Worm (Caenorhabditis elegans) whole organism, midembryonic: ENCODE measurements around the gene srh-104.

Experiments used
- T22C8.4 ChIP-seq: fragments of 200-800 bp; sonication (Bioruptor generic); IDR thresholded peaks from 2 replicates; pipeline ENCODE4 v1.3.6; 2022; ENCODE audit warnings: missing genetic modification characterization, missing compliant biosample characterization
- cog-1 ChIP-seq: sonication (generic microtip); optimal IDR thresholded peaks from 2 replicates; lab custom pipeline; 2016; ENCODE audit warnings: missing genetic modification characterization, missing compliant biosample characterization
- flt-1 ChIP-seq: fragments of 200-800 bp; sonication (Bioruptor generic); IDR thresholded peaks from 2 replicates; pipeline ENCODE4 v1.3.6; 2022; ENCODE audit warnings: missing genetic modification characterization, missing compliant biosample characterization
- klf-2 ChIP-seq: fragments of 200-800 bp; sonication (Bioruptor generic); conservative IDR thresholded peaks from 2 replicates; pipeline ENCODE4 v1.3.6; 2022; ENCODE audit warnings: missing genetic modification reagents, missing genetic modification characterization, missing compliant biosample characterization
- med-1 ChIP-seq: sonication (generic microtip); optimal IDR thresholded peaks from 2 replicates; lab custom pipeline; 2017; ENCODE audit warnings: missing genetic modification characterization, mild to moderate bottlenecking, missing compliant biosample characterization, antibody characterized with exemption, missing genetic modification reagents; ENCODE audit not compliant: insufficient read depth
- ref-1 ChIP-seq: fragments of 200-800 bp; sonication (Bioruptor generic); conservative IDR thresholded peaks from 2 replicates; pipeline ENCODE4 v1.3.6; 2022; ENCODE audit warnings: missing genetic modification reagents, missing genetic modification characterization, missing compliant biosample characterization
- tab-1 ChIP-seq: fragments of 200-800 bp; sonication (Bioruptor generic); IDR thresholded peaks from 2 replicates; pipeline ENCODE4 v1.3.6; 2022; ENCODE audit warnings: missing genetic modification characterization, missing compliant biosample characterization
- ztf-23 ChIP-seq: fragments of 200-800 bp; sonication (Bioruptor generic); IDR thresholded peaks from 2 replicates; pipeline ENCODE4 v1.3.6; 2022; ENCODE audit warnings: missing genetic modification reagents, missing genetic modification characterization, missing compliant biosample characterization
- ztf-29 ChIP-seq: fragments of 200-800 bp; sonication (Bioruptor generic); IDR thresholded peaks from 2 replicates; pipeline ENCODE4 v1.3.6; 2022; ENCODE audit warnings: missing genetic modification reagents, missing genetic modification characterization, missing compliant biosample characterization

srh-104 gene

DNA sequence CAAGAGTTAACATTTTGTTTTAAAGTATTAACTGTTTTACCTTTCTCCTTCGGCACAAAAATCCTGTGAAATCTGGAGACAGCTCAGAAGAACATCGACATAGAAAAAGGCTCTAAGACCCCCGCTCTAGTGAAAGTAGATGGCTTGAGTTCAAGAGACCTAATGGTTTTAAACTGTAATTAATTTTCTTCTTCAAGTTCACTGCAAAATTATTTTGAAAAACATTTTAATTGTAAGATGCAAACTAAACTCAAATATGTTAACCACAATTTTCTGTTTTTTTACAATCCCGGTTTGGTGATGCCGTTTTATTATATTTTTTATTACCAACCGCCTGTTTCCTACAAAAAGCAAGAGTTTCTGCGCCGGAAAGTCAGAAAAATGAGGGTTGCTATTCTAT is 10.4 kb downstream of the srh-104 start, which contains the start of gene clec-233:
Gene clec-233 (plus strand): TSS at position 301 of the 400 bp plus-strand sequence.
- no peak for TF ChIP-seq flt-1 (GFP tag; lab: Robert Waterston, UW)
- no peak for TF ChIP-seq cog-1 (tag; lab: Kevin White, UChicago)
- no peak for TF ChIP-seq tab-1 (GFP tag; lab: Robert Waterston, UW)
- TF ChIP-seq ztf-29 (GFP tag; lab: Robert Waterston, UW), result no peak
- no peak for TF ChIP-seq klf-2
- no peak for TF ChIP-seq ztf-23 (GFP tag; lab: Robert Waterston, UW)
- TF ChIP-seq T22C8.4 (GFP tag; lab: Robert Waterston, UW), result no peak
- no peak for TF ChIP-seq med-1 (GFP tag; lab: Kevin White, UChicago)
- no peak for TF ChIP-seq ref-1

DNA sequence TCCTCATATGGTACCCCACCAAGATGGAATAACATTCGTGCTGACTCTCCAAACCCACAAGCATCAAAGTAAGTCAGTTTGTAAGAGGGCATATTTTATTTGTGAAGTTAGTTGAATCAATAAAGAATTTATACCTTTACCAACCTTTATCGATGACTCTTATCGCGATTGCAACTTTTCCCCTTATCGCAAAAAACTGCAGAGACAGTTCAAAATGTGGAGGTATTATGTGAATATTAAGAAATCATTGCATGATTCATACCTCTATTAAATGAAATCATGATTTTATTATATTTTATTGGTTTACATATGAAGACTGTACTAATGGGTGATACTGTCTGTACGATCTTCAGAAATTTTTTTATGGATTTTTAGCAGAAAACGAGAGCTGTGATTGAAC is 11.8 kb downstream of the srh-104 start, which contains the start of gene gst-22:
Gene gst-22 (minus strand): TSS at position 103 of the 400 bp plus-strand sequence.
- TF ChIP-seq ztf-29 (GFP tag; lab: Robert Waterston, UW), result no peak
- no peak for TF ChIP-seq ref-1
- TF ChIP-seq klf-2, result no peak
- no peak for TF ChIP-seq T22C8.4 (GFP tag; lab: Robert Waterston, UW)

DNA sequence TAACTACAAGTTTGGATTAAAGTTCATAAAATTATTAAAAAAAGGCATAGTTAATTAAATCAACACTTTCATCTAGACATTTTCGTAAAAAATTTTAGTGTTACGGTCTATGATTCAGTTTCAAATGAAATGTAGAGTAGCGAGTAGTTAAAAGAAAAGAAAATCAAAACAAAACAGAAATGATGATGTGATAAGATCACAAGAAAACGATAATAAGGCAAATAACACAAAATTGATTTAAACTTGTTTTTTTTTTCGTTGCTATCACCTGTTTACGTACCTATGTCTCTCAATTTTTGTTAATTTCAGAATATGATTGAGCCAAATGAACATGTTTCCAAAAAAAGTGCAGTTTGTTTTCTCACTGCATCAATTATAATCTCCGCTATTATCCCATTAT is 14.1 kb downstream of the srh-104 start, which contains the start of the genes F21H7.2 and F21H7.12:
Gene F21H7.2 (minus strand): TSS at position 101 of the 400 bp plus-strand sequence.
Gene F21H7.12 (plus strand): TSS at position 270 of the 400 bp plus-strand sequence.
- TF ChIP-seq ztf-29 (GFP tag; lab: Robert Waterston, UW) (no peak), med-1 (GFP tag; lab: Kevin White, UChicago) (no peak), klf-2 (no peak), ref-1 (no peak), cog-1 (tag; lab: Kevin White, UChicago) (no peak), T22C8.4 (GFP tag; lab: Robert Waterston, UW) (no peak), tab-1 (GFP tag; lab: Robert Waterston, UW) (no peak), ztf-23 (GFP tag; lab: Robert Waterston, UW) (no peak), flt-1 (GFP tag; lab: Robert Waterston, UW) (no peak)

DNA sequence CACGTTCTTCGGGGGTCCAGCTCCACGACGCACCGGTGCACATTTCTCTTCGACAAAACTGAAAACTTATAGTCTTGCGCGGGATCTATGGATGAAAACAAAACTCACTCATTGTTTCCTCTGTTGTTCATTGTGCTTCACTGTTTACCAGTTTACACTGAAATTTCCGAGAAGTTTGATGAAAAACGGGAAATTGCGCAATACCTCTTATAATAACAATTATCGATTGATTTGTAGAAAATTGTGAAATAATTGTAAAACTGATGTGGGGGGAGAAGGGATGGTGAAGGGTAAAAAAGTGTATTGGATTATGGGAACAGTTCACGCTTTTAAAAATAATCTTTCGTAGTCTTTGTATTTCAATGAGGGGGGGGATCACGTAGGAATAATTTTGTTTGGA is 14.5 kb downstream of the srh-104 start:
- TF ChIP-seq cog-1 (tag; lab: Kevin White, UChicago), result no peak
- no peak for TF ChIP-seq tab-1 (GFP tag; lab: Robert Waterston, UW)
- no peak for TF ChIP-seq ztf-29 (GFP tag; lab: Robert Waterston, UW)
- no peak for TF ChIP-seq flt-1 (GFP tag; lab: Robert Waterston, UW)
- no peak for TF ChIP-seq ref-1
- TF ChIP-seq med-1 (GFP tag; lab: Kevin White, UChicago), result no peak
- no peak for TF ChIP-seq ztf-23 (GFP tag; lab: Robert Waterston, UW)
- no peak for TF ChIP-seq klf-2
- no peak for TF ChIP-seq T22C8.4 (GFP tag; lab: Robert Waterston, UW)

DNA sequence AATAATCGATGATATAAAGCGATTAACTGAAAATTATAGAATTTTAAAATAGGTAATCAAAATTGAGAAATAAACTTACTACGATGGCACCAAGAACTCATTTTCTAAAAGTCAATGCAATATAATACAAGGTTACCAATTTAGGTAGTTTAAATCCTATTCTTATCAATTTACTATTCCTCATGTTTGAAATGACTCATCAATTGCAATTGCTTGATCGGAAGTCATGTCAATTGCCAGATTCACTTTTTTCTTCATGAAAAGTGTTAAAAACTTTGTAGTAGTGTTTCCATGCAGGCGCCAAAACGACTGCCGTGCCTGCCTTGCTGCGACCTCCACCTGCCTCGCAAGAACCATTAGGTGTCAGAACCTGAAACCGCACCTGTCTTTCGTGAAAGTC is 17.4 kb downstream of the srh-104 start, which contains the start of gene F11A5.13:
Gene F11A5.13 (minus strand): TSS at position 101 of the 400 bp plus-strand sequence.
- no peak for TF ChIP-seq cog-1 (tag; lab: Kevin White, UChicago)
- no peak for TF ChIP-seq ztf-23 (GFP tag; lab: Robert Waterston, UW)
- no peak for TF ChIP-seq T22C8.4 (GFP tag; lab: Robert Waterston, UW)
- no peak for TF ChIP-seq klf-2
- TF ChIP-seq flt-1 (GFP tag; lab: Robert Waterston, UW), result no peak
- TF ChIP-seq med-1 (GFP tag; lab: Kevin White, UChicago), result no peak
- no peak for TF ChIP-seq ref-1
- no peak for TF ChIP-seq tab-1 (GFP tag; lab: Robert Waterston, UW)
- TF ChIP-seq ztf-29 (GFP tag; lab: Robert Waterston, UW), result no peak

DNA sequence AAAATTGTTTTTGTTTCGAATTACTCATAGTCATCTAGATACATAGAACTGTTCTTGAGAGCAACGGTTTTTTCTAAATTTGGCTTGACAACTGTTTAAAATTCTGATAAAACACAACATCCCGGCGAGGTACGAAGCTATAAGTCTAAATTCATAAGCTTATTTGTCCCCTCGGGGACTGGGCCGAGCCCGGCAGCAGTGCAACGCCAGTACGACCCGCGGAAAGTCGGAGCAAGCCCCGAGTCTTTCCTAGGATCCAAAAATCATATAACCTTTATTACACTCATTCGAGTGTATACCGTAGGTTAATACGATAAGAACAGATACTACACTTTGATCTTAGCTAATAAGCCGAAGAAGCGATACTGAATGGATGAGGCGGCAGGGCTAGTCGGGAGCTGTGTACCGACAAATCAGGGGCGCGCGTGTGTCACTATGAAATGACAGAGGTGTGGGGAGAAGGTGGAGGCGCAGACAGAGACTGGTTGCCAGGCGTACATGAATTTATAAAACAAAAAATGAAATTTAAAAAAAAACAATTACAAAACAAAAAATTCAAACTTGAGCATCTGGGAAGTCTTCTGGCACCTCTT is 18.4 kb downstream of the srh-104 start:
- no peak for TF ChIP-seq ref-1
- TF ChIP-seq med-1 (GFP tag; lab: Kevin White, UChicago), result no peak
- no peak for TF ChIP-seq tab-1 (GFP tag; lab: Robert Waterston, UW)
- no peak for TF ChIP-seq ztf-23 (GFP tag; lab: Robert Waterston, UW)
- no peak for TF ChIP-seq T22C8.4 (GFP tag; lab: Robert Waterston, UW)
- TF ChIP-seq cog-1 (tag; lab: Kevin White, UChicago), result no peak
- no peak for TF ChIP-seq flt-1 (GFP tag; lab: Robert Waterston, UW)
- TF ChIP-seq klf-2, result no peak

DNA sequence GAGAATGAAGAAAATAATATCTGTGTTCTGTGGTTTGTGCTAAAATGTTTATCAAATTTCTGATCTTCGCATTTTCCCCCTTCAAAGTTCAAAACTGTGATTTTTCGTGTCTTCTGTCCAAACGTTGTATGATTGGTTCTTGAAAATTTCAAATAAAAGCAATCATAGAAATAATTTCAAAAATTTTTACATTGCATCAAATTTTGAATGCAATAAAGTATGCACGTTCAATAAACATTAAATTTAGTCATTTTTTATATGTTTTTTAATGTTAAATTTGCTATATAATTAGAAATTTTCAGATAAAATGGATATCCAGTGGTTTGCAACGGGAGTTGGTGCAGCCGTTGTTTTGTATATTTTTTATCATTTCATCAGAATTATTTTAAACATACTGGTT is 20.0 kb downstream of the srh-104 start, which contains the start of gene stdh-2:
Gene stdh-2 (plus strand): TSS at position 301 of the 400 bp plus-strand sequence.
- TF ChIP-seq med-1 (GFP tag; lab: Kevin White, UChicago) (no peak), flt-1 (GFP tag; lab: Robert Waterston, UW) (no peak), ref-1 (no peak), cog-1 (tag; lab: Kevin White, UChicago) (no peak), T22C8.4 (GFP tag; lab: Robert Waterston, UW) (no peak), klf-2 (no peak), tab-1 (GFP tag; lab: Robert Waterston, UW) (no peak), ztf-29 (GFP tag; lab: Robert Waterston, UW) (no peak), ztf-23 (GFP tag; lab: Robert Waterston, UW) (no peak)

DNA sequence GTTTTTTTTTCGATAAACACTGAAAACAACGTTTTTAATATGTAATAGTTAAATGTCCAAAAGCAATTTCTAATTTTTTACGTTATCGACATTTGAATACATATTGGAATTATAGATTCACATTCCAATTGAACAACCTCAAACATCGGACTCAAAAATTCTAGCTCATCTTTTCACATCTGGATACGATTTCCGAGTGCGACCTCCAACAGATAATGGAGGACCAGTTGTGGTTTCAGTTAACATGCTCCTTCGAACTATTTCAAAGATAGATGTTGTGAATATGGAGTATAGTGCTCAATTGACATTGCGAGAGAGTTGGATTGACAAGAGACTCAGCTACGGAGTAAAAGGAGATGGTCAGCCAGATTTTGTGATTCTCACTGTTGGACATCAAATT is 24.0 kb downstream of the srh-104 start:
- no peak for TF ChIP-seq klf-2
- no peak for TF ChIP-seq flt-1 (GFP tag; lab: Robert Waterston, UW)
- no peak for TF ChIP-seq cog-1 (tag; lab: Kevin White, UChicago)
- TF ChIP-seq ref-1, result no peak
- TF ChIP-seq T22C8.4 (GFP tag; lab: Robert Waterston, UW), result no peak
- no peak for TF ChIP-seq tab-1 (GFP tag; lab: Robert Waterston, UW)
- TF ChIP-seq med-1 (GFP tag; lab: Kevin White, UChicago), result no peak
- no peak for TF ChIP-seq ztf-29 (GFP tag; lab: Robert Waterston, UW)
- TF ChIP-seq ztf-23 (GFP tag; lab: Robert Waterston, UW), result no peak
